Worm (Caenorhabditis elegans): Measurements from ENCODE around the gene F25E5.9.

Gene F25E5.9

ce11 chrV:7431016-7431415, 6.7 kb downstream of the F25E5.9 start, which contains the start of gene srw-71:
Gene srw-71 (minus strand): TSS chrV:7431116.
- TF ChIP-seq ces-1 (GFP tag; optimal IDR thresholded peaks at IDR 0.05): no peak
- no peak for TF ChIP-seq ceh-43 (GFP tag; optimal IDR thresholded peaks at IDR 0.05)
- TF ChIP-seq nhr-237 (tag; optimal IDR thresholded peaks at IDR 0.05): no peak
- no peak for TF ChIP-seq cnd-1 (tag; optimal IDR thresholded peaks at IDR 0.05)
- TF ChIP-seq ceh-39 (tag; optimal IDR thresholded peaks at IDR 0.05): no peak
- no peak for TF ChIP-seq flh-1 (GFP tag; optimal IDR thresholded peaks at IDR 0.05)
- TF ChIP-seq mep-1 (tag; optimal IDR thresholded peaks at IDR 0.05): no peak
- no peak for TF ChIP-seq nhr-2 (tag; optimal IDR thresholded peaks at IDR 0.05)
- no peak for TF ChIP-seq lin-32 (GFP tag; optimal IDR thresholded peaks at IDR 0.05)
- no peak for TF ChIP-seq bed-3 (GFP tag; optimal IDR thresholded peaks at IDR 0.05)
- no peak for TF ChIP-seq hlh-1 (tag; optimal IDR thresholded peaks at IDR 0.05)
- no peak for TF ChIP-seq mls-2 (tag; optimal IDR thresholded peaks at IDR 0.05)
- TF ChIP-seq elt-1 (tag; optimal IDR thresholded peaks at IDR 0.05; ENCODE audit: borderline replicate concordance, insufficient read depth): no peak
- no peak for TF ChIP-seq nhr-28 (tag; optimal IDR thresholded peaks at IDR 0.05)

ce11 chrV:7428880-7429279, 8.8 kb downstream of the F25E5.9 start, which contains the start of gene srw-69:
Gene srw-69 (minus strand): TSS chrV:7428980.
- TF ChIP-seq elt-3 (tag; optimal IDR thresholded peaks at IDR 0.05) (no peak), unc-62 (GFP tag; optimal IDR thresholded peaks at IDR 0.05) (no peak), ham-2 (GFP tag; optimal IDR thresholded peaks at IDR 0.05) (no peak), pha-4 (tag; optimal IDR thresholded peaks at IDR 0.05) (no peak), unc-39 (tag; optimal IDR thresholded peaks at IDR 0.05) (no peak), flh-1 (GFP tag; optimal IDR thresholded peaks at IDR 0.05) (no peak), ces-1 (GFP tag; optimal IDR thresholded peaks at IDR 0.05) (no peak), nhr-237 (tag; optimal IDR thresholded peaks at IDR 0.05) (no peak), zip-8 (tag; optimal IDR thresholded peaks at IDR 0.05) (no peak), ceh-83 (GFP tag; optimal IDR thresholded peaks at IDR 0.05) (no peak), nhr-76 (tag; optimal IDR thresholded peaks at IDR 0.05) (no peak), tbx-8 (GFP tag; optimal IDR thresholded peaks at IDR 0.05) (no peak), ceh-39 (tag; optimal IDR thresholded peaks at IDR 0.05) (no peak), ceh-43 (GFP tag; optimal IDR thresholded peaks at IDR 0.05) (no peak), cnd-1 (tag; optimal IDR thresholded peaks at IDR 0.05) (no peak), sem-2 (GFP tag; optimal IDR thresholded peaks at IDR 0.05) (no peak)

ce11 chrV:7426594-7426993, 11.1 kb downstream of the F25E5.9 start, which contains the start of gene srw-68:
Gene srw-68 (minus strand): TSS chrV:7426694.
- TF ChIP-seq flh-1 (GFP tag; optimal IDR thresholded peaks at IDR 0.05) (no peak), lin-32 (GFP tag; optimal IDR thresholded peaks at IDR 0.05) (no peak), ztf-11 (tag; optimal IDR thresholded peaks at IDR 0.05) (no peak), ceh-83 (GFP tag; optimal IDR thresholded peaks at IDR 0.05) (no peak), lsy-2 (tag; optimal IDR thresholded peaks at IDR 0.05) (no peak), ham-2 (GFP tag; optimal IDR thresholded peaks at IDR 0.05) (no peak), bed-3 (GFP tag; optimal IDR thresholded peaks at IDR 0.05) (no peak), nhr-28 (tag; optimal IDR thresholded peaks at IDR 0.05) (no peak), drap-1 (GFP tag; optimal IDR thresholded peaks at IDR 0.05) (no peak), ceh-39 (tag; optimal IDR thresholded peaks at IDR 0.05) (no peak), ceh-43 (GFP tag; optimal IDR thresholded peaks at IDR 0.05) (no peak), mep-1 (tag; optimal IDR thresholded peaks at IDR 0.05) (no peak), unc-120 (tag; optimal IDR thresholded peaks at IDR 0.05; ENCODE audit: poor library complexity, severe bottlenecking) (no peak), mab-5 (tag; optimal IDR thresholded peaks at IDR 0.05) (no peak), cnd-1 (tag; optimal IDR thresholded peaks at IDR 0.05) (no peak), pha-4 (tag; optimal IDR thresholded peaks at IDR 0.05) (no peak), unc-39 (tag; optimal IDR thresholded peaks at IDR 0.05) (no peak), unc-62 (GFP tag; optimal IDR thresholded peaks at IDR 0.05) (no peak), M03D4.4 (tag; optimal IDR thresholded peaks at IDR 0.05) (no peak)

- TF ChIP-seq zip-8 (tag; optimal IDR thresholded peaks at IDR 0.05) (no peak), nhr-12 (tag; optimal IDR thresholded peaks at IDR 0.05) (no peak), lin-13 (tag; optimal IDR thresholded peaks at IDR 0.05) (no peak), lsy-2 (tag; optimal IDR thresholded peaks at IDR 0.05) (no peak), blmp-1 (tag; optimal IDR thresholded peaks at IDR 0.05) (no peak), M03D4.4 (tag; optimal IDR thresholded peaks at IDR 0.05) (no peak), mep-1 (tag; optimal IDR thresholded peaks at IDR 0.05) (no peak), ztf-11 (tag; optimal IDR thresholded peaks at IDR 0.05) (no peak), nhr-28 (tag; optimal IDR thresholded peaks at IDR 0.05) (no peak)
These were observed 13.4 kb downstream of the F25E5.9 start, which contains the start of gene F18E3.10 for ce11 chrV:7424336-7424735. Gene F18E3.10 (minus strand): TSS chrV:7424436.
